Fruit fly (Drosophila melanogaster): ENCODE data around the gene CG5860.

The CG5860 gene

dm6 chr3R:17391313-17391845 lies 18.0 kb upstream of the CG5860 start, which contains the start of the genes Brf and sds22:
TSS of gene Brf (minus strand) at chr3R:17391337.
TSS of gene sds22 (plus strand) at chr3R:17391594.
- peak; percentile 96 for TF ChIP-seq Fer2 (tag; optimal IDR thresholded peaks at IDR 0.05)
- TF ChIP-seq CoRest (tag; optimal IDR thresholded peaks at IDR 0.05): peak; percentile 98
- peak; percentile 81 for TF ChIP-seq CG6813 (GFP tag; optimal IDR thresholded peaks at IDR 0.05)
- TF ChIP-seq CG11723 (GFP tag; optimal IDR thresholded peaks at IDR 0.05): peak; percentile 88
- TF ChIP-seq Gug (GFP tag; IDR thresholded peaks at IDR 0.05): peak; percentile 92
- peak; percentile 99 for TF ChIP-seq CG6689 (GFP tag; IDR thresholded peaks at IDR 0.05)
- peak; percentile 97 for TF ChIP-seq HLH54F (GFP tag; optimal IDR thresholded peaks at IDR 0.05)
- peak; percentile 91 for TF ChIP-seq ara (GFP tag; IDR thresholded peaks at IDR 0.05)
- peak; percentile 86 for TF ChIP-seq NK7.1 (GFP tag; optimal IDR thresholded peaks at IDR 0.05)
- peak; percentile 89 for TF ChIP-seq cato (GFP tag; optimal IDR thresholded peaks at IDR 0.05; ENCODE audit: borderline replicate concordance)
- TF ChIP-seq Ravus (GFP tag; IDR thresholded peaks at IDR 0.05): peak; percentile 70
- peak; percentile 95 for TF ChIP-seq CG12769 (tag; optimal IDR thresholded peaks at IDR 0.05)
- peak; percentile 88 for TF ChIP-seq CG10565 (GFP tag; optimal IDR thresholded peaks at IDR 0.05)
- TF ChIP-seq Mrtf (GFP tag; IDR thresholded peaks at IDR 0.05): peak; percentile 90
- TF ChIP-seq Adf1 (GFP tag; IDR thresholded peaks at IDR 0.05): peak; percentile 66
- TF ChIP-seq ro (GFP tag; IDR thresholded peaks at IDR 0.05): peak; percentile 84; the same call in 1 of the 2 replicates
- peak; percentile 87 for TF ChIP-seq org-1 (GFP tag; optimal IDR thresholded peaks at IDR 0.05)
- peak; percentile 92 for TF ChIP-seq wdn (GFP tag; IDR thresholded peaks at IDR 0.05)
- TF ChIP-seq schlank (tag; optimal IDR thresholded peaks at IDR 0.05): peak; percentile 90
- TF ChIP-seq CG6791 (GFP tag; IDR thresholded peaks at IDR 0.05; ENCODE audit: partially characterized antibody): 0 out of 3 replicates have a peak, but pooled peaks have one; percentile 40
- TF ChIP-seq gt (GFP tag; IDR thresholded peaks at IDR 0.05): peak; percentile 85
- peak; percentile 95 for TF ChIP-seq fd96Cb (tag; optimal IDR thresholded peaks at IDR 0.05)
- TF ChIP-seq seq (GFP tag; IDR thresholded peaks at IDR 0.05): peak; percentile 85
- peak; percentile 97 for TF ChIP-seq Abd-B (GFP tag; optimal IDR thresholded peaks at IDR 0.05)
- peak; percentile 95 for TF ChIP-seq Sry-δ (GFP tag; optimal IDR thresholded peaks at IDR 0.05)
- TF ChIP-seq MTF-1 (GFP tag; optimal IDR thresholded peaks at IDR 0.05; ENCODE audit: borderline replicate concordance): peak; percentile 74
- TF ChIP-seq Mad (GFP tag; optimal IDR thresholded peaks at IDR 0.05): peak; percentile 93
- peak; percentile 76 for TF ChIP-seq kah (GFP tag; optimal IDR thresholded peaks at IDR 0.05)
- TF ChIP-seq CG2120 (GFP tag; optimal IDR thresholded peaks at IDR 0.05): peak; percentile 98
- TF ChIP-seq CG15601 (tag; optimal IDR thresholded peaks at IDR 0.05): peak; percentile 98
- TF ChIP-seq Sry-β (GFP tag; optimal IDR thresholded peaks at IDR 0.05): peak; percentile 76
- peak; percentile 79 for TF ChIP-seq Nf-YB (GFP tag; optimal IDR thresholded peaks at IDR 0.05)
- peak; percentile 96 for TF ChIP-seq Dbx (GFP tag; IDR thresholded peaks at IDR 0.05)
- peak; percentile 65 for TF ChIP-seq amos (GFP tag; IDR thresholded peaks at IDR 0.05; ENCODE audit: partially characterized antibody)
- peak; percentile 89 for TF ChIP-seq tap (tag; optimal IDR thresholded peaks at IDR 0.05)
- peak; percentile 95 for TF ChIP-seq CG5245 (GFP tag; optimal IDR thresholded peaks at IDR 0.05)
- TF ChIP-seq bsh (GFP tag; optimal IDR thresholded peaks at IDR 0.05): peak; percentile 80 to 94
- TF ChIP-seq sim (GFP tag; IDR thresholded peaks at IDR 0.05): peak; percentile 73
- peak; percentile 90 for TF ChIP-seq CG11456 (GFP tag; IDR thresholded peaks at IDR 0.05)
- peak; percentile 94 for TF ChIP-seq klu (GFP tag; IDR thresholded peaks at IDR 0.05)
- TF ChIP-seq tio (GFP tag; optimal IDR thresholded peaks at IDR 0.05): peak; percentile 93
- peak; percentile 95 for TF ChIP-seq vvl (GFP tag; IDR thresholded peaks at IDR 0.05)
- peak; percentile 46 for TF ChIP-seq CTCF (GFP tag; optimal IDR thresholded peaks at IDR 0.05)
- TF ChIP-seq mam (GFP tag; optimal IDR thresholded peaks at IDR 0.05): peak; percentile 97
- no peak for TF ChIP-seq Lim3 (GFP tag; IDR thresholded peaks at IDR 0.05)
- peak; percentile 94 for TF ChIP-seq jumu (GFP tag; optimal IDR thresholded peaks at IDR 0.05)
- peak; percentile 96 for TF ChIP-seq Ssrp (tag; optimal IDR thresholded peaks at IDR 0.05)
- peak; percentile 91 for TF ChIP-seq Blimp-1 (GFP tag; optimal IDR thresholded peaks at IDR 0.05)
- peak; percentile 92 for TF ChIP-seq CG17359 (tag; optimal IDR thresholded peaks at IDR 0.05)
- peak; percentile 98 for TF ChIP-seq tin (GFP tag; optimal IDR thresholded peaks at IDR 0.05)
- peak; percentile 83 for TF ChIP-seq en (GFP tag; optimal IDR thresholded peaks at IDR 0.05)

Data from whole organism, embryonic.